Worm (Caenorhabditis elegans): ENCODE measurements around the gene grl-6.

- TF ChIP-seq T22C8.4 (GFP tag; IDR thresholded peaks at IDR 0.05) (no peak), med-1 (GFP tag; optimal IDR thresholded peaks at IDR 0.05; ENCODE audit: insufficient read depth) (no peak), cog-1 (tag; optimal IDR thresholded peaks at IDR 0.05) (no peak), flt-1 (GFP tag; IDR thresholded peaks at IDR 0.05) (no peak), ztf-29 (GFP tag; IDR thresholded peaks at IDR 0.05) (no peak), ref-1 (GFP tag; conservative IDR thresholded peaks at IDR 0.05) (no peak), klf-2 (GFP tag; conservative IDR thresholded peaks at IDR 0.05) (no peak), ztf-23 (GFP tag; IDR thresholded peaks at IDR 0.05) (no peak), tab-1 (GFP tag; IDR thresholded peaks at IDR 0.05) (no peak)
Measured at ce11 chrX:6413583-6413982, 37.2 kb downstream of the grl-6 start.

All from whole organism, midembryonic.